Worm (Caenorhabditis elegans) whole organism, dauer: ENCODE measurements around the gene T24A6.17.
"Not testable (repeated sequence)": the region's sequence is repeated elsewhere in the genome, so short reads cannot be mapped to it uniquely, and the experiment has no call there.

Experiments
- unc-62 ChIP-seq: sonication (generic microtip); optimal IDR thresholded peaks from 2 replicates; lab custom pipeline; 2017; ENCODE audit warnings: missing biosample characterization, missing genetic modification reagents, missing genetic modification characterization

T24A6.17 gene

DNA sequence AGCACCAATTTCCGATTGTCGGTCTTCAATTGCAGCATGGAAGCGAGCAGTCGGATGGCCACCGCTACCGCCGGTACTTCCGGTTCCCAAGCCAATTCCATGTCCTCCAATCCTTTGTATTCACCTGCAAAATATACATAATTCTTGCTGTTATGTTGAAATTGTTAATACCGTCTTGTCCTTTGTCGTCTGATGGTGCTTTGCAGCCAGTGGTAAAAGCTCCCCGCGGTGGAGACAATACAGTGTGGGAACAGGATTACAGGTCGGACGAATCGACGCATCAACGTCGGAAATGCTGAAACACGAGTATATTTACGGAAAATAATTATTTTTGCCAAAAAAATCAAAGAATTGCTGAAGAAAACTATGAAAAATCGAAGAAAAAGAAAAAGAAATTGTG is at the start of gene T24A6.17:
TSS of gene T24A6.17 (minus strand) at position 101 of the 400 bp plus-strand sequence.
- not testable (repeated sequence) for TF ChIP-seq unc-62

DNA sequence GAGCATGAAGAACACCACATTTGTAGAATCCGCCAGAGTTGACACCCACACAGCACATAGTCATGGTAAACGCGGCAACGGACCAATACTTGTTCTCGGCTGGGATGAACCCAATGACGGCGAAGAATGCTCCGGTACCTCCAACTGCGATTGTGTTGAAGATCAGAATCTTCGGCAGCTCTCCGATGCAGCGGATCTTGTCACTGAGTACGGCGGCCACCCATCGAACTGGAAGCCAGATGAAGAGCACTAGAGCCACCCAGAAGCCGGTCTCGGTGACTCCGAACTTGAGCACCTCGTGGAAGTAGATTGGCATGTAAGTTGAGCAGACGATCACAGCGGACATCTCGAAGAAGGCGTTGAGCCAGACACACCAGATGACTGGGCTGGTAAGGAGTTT is 48.8 kb upstream of the T24A6.17 start:
- TF ChIP-seq unc-62, result no peak

DNA sequence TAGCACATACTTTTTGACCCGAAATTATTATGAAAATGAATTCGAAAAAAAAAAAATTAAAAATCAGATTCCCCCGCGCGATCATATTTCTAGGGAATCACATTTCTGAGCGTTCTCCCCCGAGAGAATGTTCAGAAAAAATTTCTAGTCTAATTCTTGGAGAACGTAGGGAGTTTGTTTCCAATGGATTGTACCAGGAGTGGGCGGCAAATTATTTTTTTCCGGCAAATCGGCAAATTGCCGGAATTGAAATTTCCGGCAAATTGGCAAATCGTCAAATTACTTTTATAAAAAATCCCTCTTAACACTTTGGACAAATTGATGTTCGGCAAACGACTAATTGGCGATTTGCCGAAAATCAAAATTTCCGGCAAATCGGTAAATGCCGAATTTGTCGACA is 47.4 kb upstream of the T24A6.17 start, which contains the start of gene T22F3.10:
TSS of gene T22F3.10 (minus strand) at position 101 of the 400 bp plus-strand sequence.
- TF ChIP-seq unc-62, result no peak

DNA sequence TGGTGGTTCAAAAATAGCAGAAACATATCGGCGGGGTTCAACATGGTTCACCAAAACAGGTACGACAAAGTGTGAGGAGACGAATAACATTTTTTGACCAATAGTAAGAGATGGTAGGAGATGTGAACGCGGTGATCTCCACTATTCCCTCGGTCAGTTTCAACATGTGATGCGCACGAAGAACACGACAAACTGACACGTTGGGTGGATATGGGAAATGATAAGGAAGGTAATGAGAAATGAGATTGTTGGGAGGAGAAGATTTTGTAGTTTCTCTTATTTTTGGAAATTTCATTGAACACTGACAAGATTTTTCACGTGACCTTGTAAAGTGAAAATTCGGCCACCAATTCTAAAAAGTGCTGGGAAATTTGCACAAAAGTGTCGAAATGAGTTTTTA is 46.5 kb upstream of the T24A6.17 start:
- no peak for TF ChIP-seq unc-62

DNA sequence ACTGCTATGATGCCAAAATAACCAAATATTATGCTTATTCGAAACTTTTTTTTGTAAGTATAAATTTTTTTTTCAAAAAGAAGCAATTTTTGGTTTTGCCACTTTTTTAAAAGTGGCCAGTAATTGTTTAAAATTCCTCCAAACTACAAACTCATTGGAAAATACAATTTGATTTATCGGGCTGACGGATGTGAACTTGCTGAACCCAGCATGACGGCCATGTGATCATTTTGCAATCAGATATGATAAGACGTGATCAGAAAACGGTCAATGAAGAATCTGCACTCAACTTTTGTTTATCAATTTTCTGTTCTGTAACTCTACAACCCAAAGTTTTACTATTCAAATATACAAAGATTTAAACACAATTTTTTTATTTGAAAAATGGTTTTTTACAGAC is 42.2 kb upstream of the T24A6.17 start:
- no peak for TF ChIP-seq unc-62

DNA sequence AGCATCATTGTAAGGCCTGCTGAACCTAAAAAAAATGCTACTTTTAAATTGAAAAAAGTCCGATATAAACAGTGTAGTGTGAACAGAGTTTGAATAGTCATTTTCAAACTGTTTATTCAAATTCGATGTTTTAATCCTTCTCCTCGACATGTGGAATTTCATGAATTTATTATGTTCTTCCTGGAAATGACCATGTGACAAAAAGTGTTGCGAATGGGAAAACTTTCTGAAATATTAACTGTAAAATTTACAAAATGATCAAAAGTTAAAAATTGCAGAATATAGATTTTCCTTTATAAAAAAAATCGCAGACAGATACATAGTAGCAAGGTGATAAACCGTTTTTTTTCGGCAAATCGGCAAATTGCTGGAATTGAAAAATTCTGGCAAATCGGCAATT is 41.1 kb upstream of the T24A6.17 start, which contains the start of gene T22F3.8:
TSS of gene T22F3.8 (minus strand) at position 101 of the 400 bp plus-strand sequence.
- no peak for TF ChIP-seq unc-62

DNA sequence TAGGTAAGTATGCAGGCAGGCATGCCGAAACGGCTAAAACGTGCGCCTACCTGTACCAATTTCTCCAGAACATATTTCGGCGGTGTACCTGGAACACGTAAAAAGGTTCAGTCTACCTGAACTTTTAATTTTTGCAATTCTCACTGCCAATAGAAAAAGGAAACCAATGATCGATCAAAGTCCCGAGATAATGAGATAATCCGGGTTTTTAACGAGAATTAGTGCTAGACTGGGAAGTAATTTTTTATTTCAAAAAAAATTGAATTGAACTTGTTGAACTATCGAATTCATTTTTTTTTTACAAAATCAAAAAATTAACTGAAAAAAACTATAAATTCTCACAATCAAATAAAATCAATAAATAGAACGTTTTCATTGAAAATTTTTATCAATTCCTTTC is 36.3 kb upstream of the T24A6.17 start, which contains the start of gene T22F3.7:
TSS of gene T22F3.7 (minus strand) at position 101 of the 400 bp plus-strand sequence.
- no peak for TF ChIP-seq unc-62

DNA sequence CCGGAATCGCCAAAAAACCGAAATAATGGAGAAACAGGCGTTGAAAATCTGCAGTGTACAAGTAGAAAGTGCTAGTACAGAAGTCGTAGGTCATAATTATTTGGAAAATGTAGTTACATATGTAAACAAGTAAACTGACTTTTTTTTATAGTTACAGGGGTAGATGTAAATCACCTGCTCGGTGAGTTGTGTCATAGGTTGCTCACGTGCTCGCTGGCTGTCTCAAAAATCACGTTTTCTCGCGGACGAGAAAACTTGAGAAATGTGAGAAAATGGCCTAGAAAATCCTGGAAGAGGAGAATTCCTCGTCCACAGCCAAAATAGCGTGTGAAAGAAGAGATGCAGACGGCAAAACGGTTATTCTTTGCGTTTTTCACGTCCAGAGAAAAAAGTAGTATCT is 32.8 kb upstream of the T24A6.17 start, which contains the start of gene srh-212:
TSS of gene srh-212 (minus strand) at position 101 of the 400 bp plus-strand sequence.
- not testable (repeated sequence) for TF ChIP-seq unc-62

DNA sequence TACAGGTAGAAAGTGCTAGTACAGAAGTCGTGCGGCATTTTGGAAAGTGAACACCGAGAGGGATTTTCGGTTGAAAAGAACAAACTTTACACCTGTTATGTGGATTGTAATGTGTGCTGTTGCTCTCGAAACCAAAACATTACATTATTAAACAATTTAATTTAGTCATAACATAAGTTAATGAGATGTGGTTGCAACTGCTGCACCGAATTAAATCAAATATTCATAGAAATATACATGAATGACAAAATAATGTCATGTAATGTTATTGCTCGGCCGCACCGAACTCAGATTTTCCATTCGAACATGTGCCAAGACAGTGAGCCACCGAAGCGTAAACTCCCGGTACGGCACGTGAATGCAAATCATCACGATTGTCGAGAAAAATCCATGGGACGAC is 30.7 kb upstream of the T24A6.17 start, which contains the start of gene srh-213:
TSS of gene srh-213 (minus strand) at position 101 of the 400 bp plus-strand sequence.
- no peak for TF ChIP-seq unc-62

DNA sequence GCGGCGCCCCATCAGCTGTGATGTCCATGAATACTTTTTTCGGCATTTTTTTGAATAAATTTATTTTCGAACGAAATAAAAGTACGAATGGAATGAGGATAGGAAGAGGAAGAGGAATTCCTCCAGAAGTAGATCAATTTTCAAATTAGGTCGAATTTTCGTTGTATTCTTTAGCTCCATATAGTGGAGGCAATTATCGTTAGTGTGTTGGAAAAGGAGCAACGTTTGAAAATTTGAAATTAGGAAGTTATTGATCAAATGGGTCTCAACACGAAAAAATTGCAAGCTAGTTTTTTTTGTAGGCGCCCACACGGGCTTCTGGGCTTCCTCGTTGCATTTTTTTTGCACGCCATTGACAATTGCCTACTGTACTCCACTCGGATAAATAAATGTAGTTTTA is 27.9 kb upstream of the T24A6.17 start, which contains the start of gene T22F3.12:
TSS of gene T22F3.12 (minus strand) at position 101 of the 400 bp plus-strand sequence.
- TF ChIP-seq unc-62, result no peak

DNA sequence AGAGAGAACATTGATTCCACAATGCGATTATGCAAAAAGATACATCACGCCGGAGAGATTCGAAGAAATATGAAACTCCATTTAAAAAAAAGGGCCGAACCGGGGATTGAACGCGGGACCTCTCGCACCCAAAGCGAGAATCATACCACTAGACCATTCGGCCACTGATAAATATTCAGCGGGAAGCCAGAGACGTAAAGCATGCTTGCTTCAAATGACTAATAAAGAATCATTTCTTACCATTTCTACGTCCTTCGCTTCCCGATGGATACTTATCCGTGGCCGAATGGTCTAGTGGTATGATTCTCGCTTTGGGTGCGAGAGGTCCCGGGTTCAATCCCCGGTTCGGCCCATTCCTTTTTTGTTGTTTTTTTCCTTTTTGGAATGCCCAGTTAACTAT is 24.0 kb upstream of the T24A6.17 start:
- TF ChIP-seq unc-62, result no peak

DNA sequence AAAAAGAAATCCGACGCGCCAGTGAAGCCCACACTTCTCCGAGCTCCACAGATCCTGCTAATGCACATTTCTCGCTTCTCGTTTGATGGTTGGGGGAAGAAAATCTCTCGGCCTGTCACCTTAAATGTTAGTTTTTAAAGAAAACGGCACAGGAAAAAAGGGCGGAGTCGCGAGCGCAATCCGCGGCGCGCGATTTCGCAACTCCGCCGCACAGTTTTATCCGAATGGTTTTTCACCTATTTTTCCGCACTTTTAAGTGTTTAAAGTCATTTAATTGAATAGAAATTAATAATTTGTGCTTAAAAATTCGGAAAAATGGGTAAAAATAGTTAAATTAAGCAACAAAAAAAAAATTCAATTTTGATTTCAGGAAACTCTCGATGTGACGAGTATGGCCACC is 23.4 kb upstream of the T24A6.17 start:
- TF ChIP-seq unc-62, result no peak

DNA sequence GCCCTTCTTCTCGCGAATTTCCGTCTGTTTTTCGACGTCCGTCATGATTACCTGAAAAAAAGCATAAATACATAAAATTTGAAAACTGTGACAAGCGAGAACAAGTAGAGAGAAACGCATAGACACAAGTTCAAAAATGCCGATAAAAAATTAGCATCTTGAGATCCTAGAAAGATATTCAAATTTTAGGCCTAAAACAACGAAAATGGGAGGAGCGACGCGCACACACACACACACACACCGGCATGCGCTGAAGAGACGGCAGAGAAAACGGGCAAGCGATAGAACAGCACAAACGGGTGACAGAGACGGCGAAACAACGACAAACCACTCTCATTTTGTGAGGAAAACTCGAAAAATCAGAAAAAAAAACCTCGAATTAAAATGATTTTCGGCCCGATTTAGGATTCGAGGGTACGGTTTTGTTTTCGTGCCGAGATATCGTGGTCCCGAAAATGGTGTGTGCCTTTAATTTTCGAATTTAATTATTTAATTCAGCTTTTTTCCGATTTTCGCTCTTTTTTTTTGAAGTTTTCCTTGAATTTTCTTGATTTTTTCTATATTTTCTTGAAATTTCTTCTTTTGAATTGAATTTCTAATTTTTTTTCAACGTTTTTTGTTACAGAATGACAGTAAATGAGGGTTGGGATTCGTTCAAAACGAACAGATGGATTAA is 21.9 kb upstream of the T24A6.17 start, which contains the start of the genes rpl-11.1 and T22F3.2:
TSS of gene rpl-11.1 (minus strand) at position 51 of the 676 bp plus-strand sequence.
TSS of gene T22F3.2 (plus strand) at position 626 of the 676 bp plus-strand sequence.
- no peak for TF ChIP-seq unc-62

DNA sequence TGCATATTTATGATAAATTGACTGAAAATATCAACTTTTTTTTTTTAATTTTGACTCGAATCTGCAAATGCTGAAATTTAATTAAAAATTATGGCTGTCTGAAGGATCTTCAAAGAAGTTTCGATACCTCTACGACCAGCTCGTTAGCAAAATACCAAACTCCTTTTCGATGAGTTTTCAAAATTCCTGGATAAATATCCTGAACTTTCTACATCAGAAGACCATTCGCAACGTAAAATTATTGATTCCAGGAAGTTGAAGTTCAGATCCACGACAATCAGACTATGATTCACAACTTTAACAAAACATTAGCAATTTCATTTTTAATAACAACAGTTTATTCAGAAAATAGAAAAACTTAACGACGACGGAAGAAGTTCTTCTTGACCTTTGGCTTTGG is 20.8 kb upstream of the T24A6.17 start:
- TF ChIP-seq unc-62, result no peak

DNA sequence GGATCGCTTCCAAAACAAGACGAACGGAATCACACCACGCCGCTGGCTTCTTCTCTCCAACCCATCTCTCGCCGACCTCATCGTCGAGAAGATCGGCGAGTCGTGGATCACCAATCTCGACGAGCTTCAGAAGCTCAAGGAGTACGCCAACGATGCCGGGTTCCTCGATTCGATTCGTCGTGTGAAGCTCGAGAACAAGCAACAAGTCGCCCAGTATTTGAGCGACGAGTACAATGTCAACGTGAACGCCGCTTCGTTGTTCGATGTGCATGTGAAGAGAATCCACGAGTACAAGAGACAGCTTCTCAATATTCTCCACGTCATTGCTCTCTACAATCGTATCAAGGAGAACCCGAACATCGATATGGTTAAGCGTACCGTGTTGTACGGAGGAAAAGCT is 19.4 kb upstream of the T24A6.17 start:
- no peak for TF ChIP-seq unc-62

DNA sequence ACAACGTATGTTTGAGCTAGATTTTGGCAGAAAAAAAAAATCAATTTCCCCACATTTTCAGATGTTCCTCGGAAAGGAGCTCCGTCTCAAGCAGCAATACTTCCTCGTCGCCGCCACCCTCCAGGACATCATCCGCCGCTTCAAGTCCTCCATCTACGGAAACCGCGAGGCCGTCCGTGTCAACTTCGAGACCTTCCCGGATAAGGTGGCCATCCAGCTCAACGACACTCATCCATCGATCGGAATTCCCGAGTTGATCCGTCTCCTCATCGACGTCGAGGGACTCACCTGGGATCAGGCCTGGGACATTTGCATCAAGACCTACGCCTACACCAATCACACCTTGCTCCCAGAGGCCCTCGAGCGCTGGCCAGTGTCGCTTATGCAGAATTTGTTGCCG is 18.4 kb upstream of the T24A6.17 start:
- no peak for TF ChIP-seq unc-62

DNA sequence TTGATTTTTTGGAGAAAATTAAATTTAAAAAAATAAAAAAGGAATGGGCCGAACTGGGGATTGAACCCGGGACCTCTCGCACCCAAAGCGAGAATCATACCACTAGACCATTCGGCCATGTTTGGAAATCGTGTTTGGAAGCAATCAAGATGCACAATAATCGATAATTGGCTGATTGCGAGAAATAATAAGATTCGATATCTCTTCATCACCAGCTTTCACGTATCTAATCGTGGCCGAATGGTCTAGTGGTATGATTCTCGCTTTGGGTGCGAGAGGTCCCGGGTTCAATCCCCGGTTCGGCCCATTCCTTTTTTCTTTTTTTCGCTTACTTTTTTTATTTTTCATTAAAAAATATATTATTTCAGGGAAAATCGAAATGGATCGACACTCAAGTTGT is 17.9 kb upstream of the T24A6.17 start:
- no peak for TF ChIP-seq unc-62

DNA sequence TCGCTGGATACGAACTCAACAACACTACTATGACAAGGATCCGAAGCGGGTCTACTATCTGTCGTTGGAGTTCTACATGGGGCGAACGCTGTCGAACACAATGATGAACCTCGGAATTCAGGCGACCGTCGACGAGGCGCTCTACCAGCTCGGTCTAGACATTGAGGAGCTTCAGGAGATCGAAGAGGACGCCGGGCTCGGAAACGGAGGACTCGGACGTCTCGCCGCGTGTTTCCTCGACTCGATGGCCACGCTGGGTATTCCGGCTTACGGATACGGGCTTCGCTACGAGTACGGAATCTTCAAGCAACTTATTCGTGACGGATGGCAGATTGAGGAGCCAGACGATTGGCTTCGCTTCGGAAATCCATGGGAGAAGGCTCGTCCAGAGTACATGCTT is 17.4 kb upstream of the T24A6.17 start:
- no peak for TF ChIP-seq unc-62
